Fruit fly (Drosophila melanogaster) whole organism, embryonic: ENCODE data around the gene CG7841.
A peak's percentile ranks its signal among the peaks of the same experiment; 100 is the strongest.

Experiments used
- Atf6 ChIP-seq: fragments of 200-800 bp; sonication (Bioruptor generic); IDR thresholded peaks from 2 replicates; pipeline ENCODE4 v1.3.6; 2022; ENCODE audit warnings: missing biosample characterization, missing genetic modification characterization
- Bgb ChIP-seq: fragments of 200-800 bp; sonication (Bioruptor generic); IDR thresholded peaks from 2 replicates; pipeline ENCODE4 v1.3.6; 2022; ENCODE audit warnings: missing biosample characterization, missing genetic modification characterization; ENCODE audit not compliant: partially characterized antibody
- CG10267 ChIP-seq: fragments of 200-800 bp; sonication (Bioruptor generic); optimal IDR thresholded peaks from 2 replicates; lab custom pipeline; 2018; ENCODE audit warnings: missing biosample characterization, mild to moderate bottlenecking, missing genetic modification characterization, moderate library complexity
- CG13894 ChIP-seq: fragments of 200-800 bp; sonication (Bioruptor generic); optimal IDR thresholded peaks from 3 replicates; lab custom pipeline; 2018; ENCODE audit warnings: missing biosample characterization, mild to moderate bottlenecking, missing genetic modification characterization, moderate library complexity
- CG14710 ChIP-seq: fragments of 200-800 bp; sonication (Bioruptor generic); optimal IDR thresholded peaks from 3 replicates; lab custom pipeline; 2019; ENCODE audit warnings: missing biosample characterization, mild to moderate bottlenecking, missing genetic modification characterization, moderate library complexity
- CG15479 ChIP-seq: fragments of 200-800 bp; sonication (Bioruptor generic); optimal IDR thresholded peaks from 3 replicates; lab custom pipeline; 2019; ENCODE audit warnings: missing biosample characterization, mild to moderate bottlenecking, missing genetic modification characterization, moderate library complexity
- CG15514 ChIP-seq: fragments of 200-800 bp; sonication (Bioruptor generic); optimal IDR thresholded peaks from 3 replicates; lab custom pipeline; 2017; ENCODE audit warnings: missing biosample characterization, missing genetic modification characterization, mild to moderate bottlenecking, moderate library complexity, missing genetic modification reagents
- CG1603 ChIP-seq: fragments of 200-800 bp; sonication (Bioruptor generic); optimal IDR thresholded peaks from 2 replicates; lab custom pipeline; 2019; ENCODE audit warnings: missing biosample characterization, mild to moderate bottlenecking, missing genetic modification characterization, moderate library complexity
- CG1647 ChIP-seq: fragments of 200-800 bp; sonication (Bioruptor generic); optimal IDR thresholded peaks from 3 replicates; lab custom pipeline; 2016; ENCODE audit warnings: missing biosample characterization, missing genetic modification characterization
- CG17802 ChIP-seq: fragments of 200-800 bp; sonication (Bioruptor generic); optimal IDR thresholded peaks from 2 replicates; lab custom pipeline; 2018; ENCODE audit warnings: missing biosample characterization, mild to moderate bottlenecking, missing genetic modification characterization, moderate library complexity
- CG18476 ChIP-seq: fragments of 200-800 bp; sonication (Bioruptor generic); optimal IDR thresholded peaks from 2 replicates; lab custom pipeline; 2016; ENCODE audit warnings: missing biosample characterization, mild to moderate bottlenecking, missing genetic modification characterization
- CG18764 ChIP-seq: fragments of 200-800 bp; sonication (Bioruptor generic); optimal IDR thresholded peaks from 3 replicates; lab custom pipeline; 2016; ENCODE audit warnings: missing biosample characterization, missing genetic modification characterization
- CG2199 ChIP-seq: fragments of 200-800 bp; sonication (Bioruptor generic); IDR thresholded peaks from 3 replicates; pipeline ENCODE4 v1.3.6; 2022; ENCODE audit warnings: missing biosample characterization, missing genetic modification characterization
- CG31388 ChIP-seq: fragments of 200-800 bp; sonication (Bioruptor generic); optimal IDR thresholded peaks from 2 replicates; lab custom pipeline; 2016; ENCODE audit warnings: missing biosample characterization, missing genetic modification characterization
- CG33557 ChIP-seq: fragments of 200-800 bp; sonication (Bioruptor generic); optimal IDR thresholded peaks from 2 replicates; lab custom pipeline; 2019; ENCODE audit warnings: missing biosample characterization, mild to moderate bottlenecking, missing genetic modification characterization, moderate library complexity
- CG6654 ChIP-seq: fragments of 200-800 bp; sonication (Bioruptor generic); optimal IDR thresholded peaks from 2 replicates; lab custom pipeline; 2017; ENCODE audit warnings: missing biosample characterization, mild to moderate bottlenecking, missing genetic modification characterization
- CG7839 ChIP-seq: fragments of 200-800 bp; sonication (Bioruptor generic); optimal IDR thresholded peaks from 3 replicates; lab custom pipeline; 2018; ENCODE audit warnings: missing biosample characterization, mild to moderate bottlenecking, missing genetic modification characterization, moderate library complexity
- CG7963 ChIP-seq: fragments of 200-800 bp; sonication (Bioruptor generic); IDR thresholded peaks from 3 replicates; pipeline ENCODE4 v1.3.6; 2022; ENCODE audit warnings: missing biosample characterization, missing genetic modification characterization; ENCODE audit not compliant: partially characterized antibody
- CG8290 ChIP-seq, 3 experiments: fragments of 200-800 bp; sonication (Bioruptor generic); optimal IDR thresholded peaks; 2 replicates each; lab custom pipeline; 2016 to 2019; ENCODE audit warnings: missing biosample characterization in 3 of 3, missing genetic modification characterization in 3 of 3, mild to moderate bottlenecking in 2 of 3, moderate library complexity in 1 of 3
- CG9215 ChIP-seq: fragments of 200-800 bp; sonication (Bioruptor generic); IDR thresholded peaks from 2 replicates; pipeline ENCODE4 v1.3.6; 2022; ENCODE audit warnings: missing biosample characterization, missing genetic modification characterization
- CG9727 ChIP-seq: fragments of 200-800 bp; sonication (Bioruptor generic); optimal IDR thresholded peaks from 3 replicates; lab custom pipeline; 2017; ENCODE audit warnings: missing biosample characterization, mild to moderate bottlenecking, missing genetic modification characterization
- D ChIP-seq, 2 experiments: fragments of 200-800 bp in 1 of 2; fragments of >200 bp in 1 of 2; sonication (Bioruptor generic) in 1 of 2; optimal IDR thresholded peaks; 2 replicates in 1 of 2; 3 replicates in 1 of 2; lab custom pipeline; 2017; ENCODE audit warnings: mild to moderate bottlenecking in 1 of 2, missing biosample characterization in 1 of 2, missing genetic modification characterization in 1 of 2, missing genetic modification reagents in 1 of 2
- D19A ChIP-seq: fragments of 200-800 bp; optimal IDR thresholded peaks from 3 replicates; lab custom pipeline; 2019; ENCODE audit warnings: missing biosample characterization, mild to moderate bottlenecking, missing genetic modification characterization, moderate library complexity
- Doc2 ChIP-seq: fragments of 200-800 bp; sonication (Bioruptor generic); IDR thresholded peaks from 2 replicates; pipeline ENCODE4 v1.3.6; 2022; ENCODE audit warnings: missing biosample characterization, missing genetic modification characterization
- Drgx ChIP-seq: fragments of 200-800 bp; sonication (Bioruptor generic); IDR thresholded peaks from 2 replicates; pipeline ENCODE4 v1.3.6; 2022; ENCODE audit warnings: missing biosample characterization, missing genetic modification characterization
- E2f1 ChIP-seq: fragments of 200-800 bp; sonication (Bioruptor generic); IDR thresholded peaks from 2 replicates; pipeline ENCODE4 v1.3.6; 2022; ENCODE audit warnings: missing biosample characterization, missing genetic modification characterization
- Hr3 ChIP-seq: fragments of 200-800 bp; sonication (Bioruptor generic); optimal IDR thresholded peaks from 3 replicates; lab custom pipeline; 2016; ENCODE audit warnings: missing biosample characterization, missing genetic modification characterization
- Hr78 ChIP-seq, 2 experiments: fragments of 200-800 bp in 1 of 2; fragments of >200 bp in 1 of 2; sonication (Bioruptor generic) in 1 of 2; optimal IDR thresholded peaks; 2 replicates each; lab custom pipeline; 2017 to 2019; ENCODE audit warnings: missing biosample characterization in 2 of 2, missing genetic modification characterization in 2 of 2, mild to moderate bottlenecking in 1 of 2, moderate library complexity in 1 of 2
- Lpt ChIP-seq: fragments of >200 bp; optimal IDR thresholded peaks from 2 replicates; lab custom pipeline; 2018; ENCODE audit warnings: missing biosample characterization, missing genetic modification characterization
- MBD-R2 ChIP-seq: fragments of 200-800 bp; sonication (Bioruptor generic); IDR thresholded peaks from 2 replicates; pipeline ENCODE4 v1.3.6; 2022; ENCODE audit warnings: missing biosample characterization, missing genetic modification characterization
- Med ChIP-seq: fragments of 200-800 bp; sonication (Bioruptor generic); peaks from one replicate; lab custom pipeline; 2016; ENCODE audit warnings: missing biosample characterization, missing genetic modification characterization, mild to moderate bottlenecking, inconsistent platforms, moderate library complexity
- Mes4 ChIP-seq: fragments of 200-800 bp; sonication (Bioruptor generic); optimal IDR thresholded peaks from 2 replicates; lab custom pipeline; 2016; ENCODE audit warnings: missing biosample characterization, missing genetic modification characterization
- Optix ChIP-seq: fragments of 200-800 bp; sonication (Bioruptor generic); IDR thresholded peaks from 3 replicates; pipeline ENCODE4 v1.3.6; 2022; ENCODE audit warnings: missing biosample characterization, missing genetic modification characterization
- Sox102F ChIP-seq: fragments of 200-800 bp; sonication (Bioruptor generic); optimal IDR thresholded peaks from 2 replicates; lab custom pipeline; 2018; ENCODE audit warnings: missing biosample characterization, mild to moderate bottlenecking, missing genetic modification characterization, moderate library complexity
- Vsx1 ChIP-seq: fragments of 200-800 bp; sonication (Bioruptor generic); optimal IDR thresholded peaks from 2 replicates; lab custom pipeline; 2017; ENCODE audit warnings: missing biosample characterization, mild to moderate bottlenecking, missing genetic modification characterization, missing genetic modification reagents
- amos ChIP-seq: fragments of 200-800 bp; sonication (Bioruptor generic); IDR thresholded peaks from 2 replicates; pipeline ENCODE4 v1.3.6; 2022; ENCODE audit warnings: missing biosample characterization, missing genetic modification characterization; ENCODE audit not compliant: partially characterized antibody
- dan ChIP-seq: fragments of 200-800 bp; sonication (Bioruptor generic); IDR thresholded peaks from 2 replicates; pipeline ENCODE4 v1.3.6; 2022; ENCODE audit warnings: missing biosample characterization, missing genetic modification characterization
- ems ChIP-seq: fragments of 200-800 bp; sonication (Bioruptor generic); optimal IDR thresholded peaks from 3 replicates; lab custom pipeline; 2016; ENCODE audit warnings: missing biosample characterization, missing genetic modification characterization
- fd102C ChIP-seq: fragments of 200-800 bp; sonication (Bioruptor generic); optimal IDR thresholded peaks from 2 replicates; lab custom pipeline; 2018; ENCODE audit warnings: missing biosample characterization, mild to moderate bottlenecking, missing genetic modification characterization, moderate library complexity
- gem ChIP-seq: fragments of 200-800 bp; sonication (Bioruptor generic); optimal IDR thresholded peaks from 2 replicates; lab custom pipeline; 2019; ENCODE audit warnings: missing biosample characterization, mild to moderate bottlenecking, missing genetic modification characterization, moderate library complexity
- ken ChIP-seq: fragments of 200-800 bp; sonication (Bioruptor generic); IDR thresholded peaks from 3 replicates; pipeline ENCODE4 v1.3.6; 2022; ENCODE audit warnings: missing biosample characterization, missing genetic modification characterization
- lola ChIP-seq, 3 experiments: fragments of >200 bp in 2 of 3; fragments of 200-800 bp in 1 of 3; sonication (Bioruptor generic) in 1 of 3; optimal IDR thresholded peaks; 2 replicates each; lab custom pipeline; 2017 to 2019; ENCODE audit warnings: missing biosample characterization in 3 of 3, missing genetic modification characterization in 3 of 3, mild to moderate bottlenecking in 1 of 3, moderate library complexity in 1 of 3
- onecut ChIP-seq: fragments of 200-800 bp; sonication (Bioruptor generic); IDR thresholded peaks from 2 replicates; pipeline ENCODE4 v1.3.6; 2022; ENCODE audit warnings: missing biosample characterization, missing genetic modification characterization
- scrt ChIP-seq: fragments of 200-800 bp; sonication (Bioruptor generic); optimal IDR thresholded peaks from 2 replicates; lab custom pipeline; 2018; ENCODE audit warnings: missing biosample characterization, mild to moderate bottlenecking, missing genetic modification characterization, moderate library complexity
- shn ChIP-seq: fragments of 200-800 bp; sonication (Bioruptor generic); optimal IDR thresholded peaks from 3 replicates; lab custom pipeline; 2016; ENCODE audit warnings: missing biosample characterization, missing genetic modification characterization
- sisA ChIP-seq: fragments of 200-800 bp; sonication (Bioruptor generic); IDR thresholded peaks from 2 replicates; pipeline ENCODE4 v1.3.6; 2022; ENCODE audit warnings: missing biosample characterization, missing genetic modification characterization
- unc-4 ChIP-seq: fragments of 200-800 bp; sonication (Bioruptor generic); IDR thresholded peaks from 2 replicates; pipeline ENCODE4 v1.3.6; 2022; ENCODE audit warnings: missing biosample characterization, missing genetic modification characterization; ENCODE audit not compliant: partially characterized antibody
- vvl ChIP-seq: fragments of 200-800 bp; sonication (Bioruptor generic); IDR thresholded peaks from 2 replicates; pipeline ENCODE4 v1.3.6; 2022; ENCODE audit warnings: missing biosample characterization, missing genetic modification characterization
- zen2 ChIP-seq: fragments of 200-800 bp; sonication (Bioruptor generic); IDR thresholded peaks from 3 replicates; pipeline ENCODE4 v1.3.6; 2022; ENCODE audit warnings: missing biosample characterization, missing genetic modification characterization; ENCODE audit not compliant: partially characterized antibody

The CG7841 gene

DNA sequence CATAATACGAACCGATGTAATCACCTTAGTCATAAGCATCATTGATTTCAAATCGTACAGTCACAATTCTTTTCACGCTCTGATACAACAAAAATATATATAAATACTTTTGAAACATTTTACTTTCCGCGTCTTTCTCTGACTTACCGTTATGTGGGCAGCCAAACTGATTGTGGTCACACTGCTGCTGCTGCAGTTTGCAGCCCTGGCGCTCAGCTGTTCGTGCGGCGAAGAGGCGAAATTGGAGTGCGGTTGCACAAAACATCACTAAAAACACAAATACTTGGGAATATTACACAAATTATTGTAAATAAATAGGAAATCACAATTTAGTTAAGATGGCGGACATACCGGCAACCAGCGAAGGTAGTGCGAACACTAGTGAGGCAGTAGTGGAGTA, 1.3 kb upstream of the CG7841 start, which contains the start of the genes gdl and gdl-ORF39 (continued):
- 0 out of 3 replicates have a peak, but pooled peaks have one; percentile 23 for TF ChIP-seq CG2199 (GFP tag; lab: Robert Waterston, UW)
- TF ChIP-seq lola (GFP tag; optimal IDR thresholded peaks at IDR 0.05; lab: Kevin White, UChicago), result no peak
- TF ChIP-seq CG10267 (tag; lab: Kevin White, UChicago), result peak; percentile 13
- TF ChIP-seq D (optimal IDR thresholded peaks at IDR 0.05; lab: Kevin White, UChicago), result no peak
- no peak for TF ChIP-seq D (GFP tag; optimal IDR thresholded peaks at IDR 0.05; lab: Kevin White, UChicago)
- no peak for TF ChIP-seq CG33557 (GFP tag; lab: Kevin White, UChicago)
- no peak for TF ChIP-seq CG17802
- TF ChIP-seq CG18476 (GFP tag; lab: Kevin White, UChicago), result no peak
- TF ChIP-seq Sox102F, result no peak
- no peak; the same call in 1 of the 2 replicates for TF ChIP-seq amos (GFP tag; lab: Robert Waterston, UW)
- TF ChIP-seq zen2, result no peak
- peak; percentile 32; the same call in 1 of the 2 replicates for TF ChIP-seq unc-4
- no peak for TF ChIP-seq CG6654
- no peak for TF ChIP-seq CG1647 (GFP tag; lab: Kevin White, UChicago)
- no peak for TF ChIP-seq Drgx
- no peak for TF ChIP-seq E2f1 (GFP tag; lab: Robert Waterston, UW)
- no peak for TF ChIP-seq D19A (tag; lab: Kevin White, UChicago)
- peak; percentile 51 for TF ChIP-seq CG1603 (tag; lab: Kevin White, UChicago)
- no peak for TF ChIP-seq Vsx1 (GFP tag; lab: Kevin White, UChicago)
- TF ChIP-seq fd102C (GFP tag; lab: Kevin White, UChicago), result no peak
- no peak for TF ChIP-seq onecut (GFP tag; lab: Robert Waterston, UW)
- no peak for TF ChIP-seq Optix (GFP tag; lab: Robert Waterston, UW)
- peak; percentile 78 for TF ChIP-seq MBD-R2
- TF ChIP-seq sisA (GFP tag; lab: Robert Waterston, UW), result no peak
- no peak for TF ChIP-seq Doc2 (GFP tag; lab: Robert Waterston, UW)
- no peak for TF ChIP-seq vvl (GFP tag; lab: Robert Waterston, UW)
- no peak for TF ChIP-seq ems
- no peak for TF ChIP-seq Lpt
- TF ChIP-seq CG9215, result no peak
- TF ChIP-seq dan (GFP tag; lab: Robert Waterston, UW), result no peak
- TF ChIP-seq CG7839 (tag; lab: Kevin White, UChicago), result no peak
- TF ChIP-seq gem (tag; lab: Kevin White, UChicago), result no peak
- TF ChIP-seq CG8290 (GFP tag; optimal IDR thresholded peaks at IDR 0.05; lab: Kevin White, UChicago), result no peak
- peak in 1 of 2 experiments; percentile 8 for TF ChIP-seq CG8290 (tag; optimal IDR thresholded peaks at IDR 0.05; lab: Kevin White, UChicago)
- TF ChIP-seq Bgb (GFP tag; lab: Robert Waterston, UW), result peak; percentile 46; the same call in 1 of the 2 replicates
- TF ChIP-seq CG9727 (GFP tag; lab: Kevin White, UChicago), result no peak
- TF ChIP-seq CG14710 (tag; lab: Kevin White, UChicago), result peak; percentile 100
- peak; percentile 61 for TF ChIP-seq Med (GFP tag; lab: Kevin White, UChicago)
- no peak for TF ChIP-seq Hr3 (GFP tag; lab: Kevin White, UChicago)
- no peak for TF ChIP-seq Atf6
- no peak for TF ChIP-seq scrt (GFP tag; lab: Kevin White, UChicago)
- TF ChIP-seq Hr78 (GFP tag; optimal IDR thresholded peaks at IDR 0.05; lab: Kevin White, UChicago), result no peak
- no peak for TF ChIP-seq shn (GFP tag; lab: Kevin White, UChicago)
- no peak for TF ChIP-seq ken (GFP tag; lab: Robert Waterston, UW)
- TF ChIP-seq CG7963 (GFP tag; lab: Robert Waterston, UW), result no peak
- peak; percentile 65 for TF ChIP-seq CG15514 (GFP tag; lab: Kevin White, UChicago)
- TF ChIP-seq CG31388 (GFP tag; lab: Kevin White, UChicago), result no peak
- no peak for TF ChIP-seq CG18764 (GFP tag; lab: Kevin White, UChicago)
- TF ChIP-seq CG13894 (tag; lab: Kevin White, UChicago), result no peak
- TF ChIP-seq CG15479 (GFP tag; lab: Kevin White, UChicago), result peak; percentile 38
- TF ChIP-seq Mes4 (GFP tag; lab: Kevin White, UChicago), result no peak
